Worm (Caenorhabditis elegans): ENCODE results near the gene F18A1.1.

ce11 chrII:7642016-7642653, 42.6 kb upstream of the F18A1.1 start:
- TF ChIP-seq ets-7 (tag; optimal IDR thresholded peaks at IDR 0.05), result no peak
- TF ChIP-seq tbx-37 (GFP tag; conservative IDR thresholded peaks at IDR 0.05), result no peak
- TF ChIP-seq ceh-13 (GFP tag; optimal IDR thresholded peaks at IDR 0.05), result no peak
- TF ChIP-seq ama-1 (optimal IDR thresholded peaks at IDR 0.05), result no peak
- no peak for TF ChIP-seq tbx-11 (GFP tag; IDR thresholded peaks at IDR 0.05)
- no peak for TF ChIP-seq sea-1 (GFP tag; conservative IDR thresholded peaks at IDR 0.05)
- TF ChIP-seq scrt-1 (GFP tag; IDR thresholded peaks at IDR 0.05), result no peak
- no peak for TF ChIP-seq hmbx-1 (tag; optimal IDR thresholded peaks at IDR 0.05)
- no peak for TF ChIP-seq tra-4 (tag; optimal IDR thresholded peaks at IDR 0.05)
- no peak for TF ChIP-seq F13C5.2 (tag; optimal IDR thresholded peaks at IDR 0.05)
- TF ChIP-seq aly-1 (tag; optimal IDR thresholded peaks at IDR 0.05), result no peak
